Fruit fly (Drosophila melanogaster) whole organism, adult: Measurements from ENCODE around the gene Sfp77F.

Experiments used
- CG14711 ChIP-seq: fragments of 200-800 bp; sonication (Bioruptor generic); optimal IDR thresholded peaks from 2 replicates; lab custom pipeline; 2018; ENCODE audit warnings: missing biosample characterization, mild to moderate bottlenecking, missing genetic modification characterization, moderate library complexity
- CG1620 ChIP-seq: fragments of 200-800 bp; sonication (Bioruptor generic); optimal IDR thresholded peaks from 2 replicates; lab custom pipeline; 2016; ENCODE audit warnings: missing biosample characterization, missing genetic modification characterization
- CG33017 ChIP-seq: fragments of 200-800 bp; sonication (Bioruptor generic); optimal IDR thresholded peaks from 2 replicates; lab custom pipeline; 2018; ENCODE audit warnings: missing biosample characterization, mild to moderate bottlenecking, missing genetic modification characterization, moderate library complexity
- Crg-1 ChIP-seq: fragments of 200-800 bp; sonication (Bioruptor generic); optimal IDR thresholded peaks from 2 replicates; lab custom pipeline; 2016; ENCODE audit warnings: missing biosample characterization, missing genetic modification characterization
- Mnt ChIP-seq: fragments of 200-800 bp; sonication (Bioruptor generic); optimal IDR thresholded peaks from 2 replicates; lab custom pipeline; 2016; ENCODE audit warnings: missing biosample characterization, mild to moderate bottlenecking, missing genetic modification characterization
- cic ChIP-seq: fragments of 200-800 bp; sonication (Bioruptor generic); optimal IDR thresholded peaks from 2 replicates; lab custom pipeline; 2017; ENCODE audit warnings: missing biosample characterization, mild to moderate bottlenecking, missing genetic modification characterization, moderate library complexity
- cnc ChIP-seq, 2 experiments: fragments of >200 bp; optimal IDR thresholded peaks; 2 replicates each; lab custom pipeline; 2017
- kay ChIP-seq: fragments of 200-800 bp; sonication (Bioruptor generic); peaks from one replicate; lab custom pipeline; 2016; ENCODE audit warnings: missing biosample characterization, missing genetic modification characterization, borderline replicate concordance
- tj ChIP-seq: fragments of 200-800 bp; sonication (Bioruptor generic); optimal IDR thresholded peaks from 3 replicates; lab custom pipeline; 2017; ENCODE audit warnings: missing biosample characterization, mild to moderate bottlenecking, missing genetic modification characterization, moderate library complexity

dm6 chr3L:20883969-20884368 lies 13.2 kb downstream of the Sfp77F start:
- TF ChIP-seq CG1620 (GFP tag; lab: Kevin White, UChicago) (no peak), Crg-1 (GFP tag; lab: Kevin White, UChicago) (no peak), CG33017 (no peak), CG14711 (tag; lab: Kevin White, UChicago) (no peak), cic (GFP tag; lab: Kevin White, UChicago) (no peak), cnc (optimal IDR thresholded peaks at IDR 0.05; lab: Kevin White, UChicago) (no peak), kay (GFP tag; lab: Kevin White, UChicago) (no peak), tj (GFP tag; lab: Kevin White, UChicago) (no peak), Mnt (GFP tag; lab: Kevin White, UChicago) (no peak)
